Fruit fly (Drosophila melanogaster): Measurements from ENCODE around the gene CG31140.

Gene CG31140

DNA sequence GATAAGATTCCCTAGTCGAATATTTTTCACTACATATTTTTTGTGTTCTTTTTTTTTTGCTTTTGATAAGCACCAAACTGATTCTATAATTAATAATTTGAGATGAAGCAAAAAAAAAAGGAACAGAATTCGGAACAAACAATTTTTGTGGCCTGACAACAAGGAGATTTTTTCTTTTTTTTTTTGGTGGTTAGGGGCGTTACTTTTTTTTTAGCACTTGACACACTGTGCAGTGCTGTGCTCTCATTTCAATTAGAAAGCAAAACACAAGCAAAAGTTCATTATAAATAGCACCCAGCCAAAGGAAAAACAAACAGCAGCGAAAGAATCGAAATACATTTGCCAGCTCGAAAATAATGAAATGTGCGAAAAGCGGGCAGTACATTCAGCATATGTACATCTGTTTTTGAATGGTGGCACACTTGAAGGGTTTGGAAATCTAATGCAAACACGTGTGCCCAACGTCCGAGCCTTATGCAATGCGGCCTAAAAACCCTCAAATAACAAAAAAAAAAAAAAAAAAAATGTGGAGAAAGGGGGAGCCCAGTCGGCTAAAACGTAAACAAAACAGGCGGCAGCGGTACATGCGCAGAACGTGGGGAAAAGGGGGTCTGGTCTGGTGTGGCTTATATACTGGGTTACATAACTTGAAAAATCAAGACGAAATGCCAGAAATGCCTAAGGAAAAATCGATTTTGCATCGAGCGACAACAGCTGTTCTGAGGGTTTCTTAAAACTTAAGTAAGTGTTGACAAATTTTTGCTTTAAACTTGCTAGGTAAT, 21.1 kb upstream of the CG31140 start (continued):
- TF ChIP-seq ken (GFP tag; IDR thresholded peaks at IDR 0.05) = no peak; the same call in 2 of the 3 replicates
- no peak for TF ChIP-seq Elba2 (GFP tag; optimal IDR thresholded peaks at IDR 0.05)
- TF ChIP-seq CG10274 (GFP tag; optimal IDR thresholded peaks at IDR 0.05) = no peak
- no peak for TF ChIP-seq gcm (GFP tag; optimal IDR thresholded peaks at IDR 0.05)
- no peak for TF ChIP-seq CG7987 (GFP tag; optimal IDR thresholded peaks at IDR 0.05)
- peak; percentile 2 for TF ChIP-seq vfl (GFP tag; optimal IDR thresholded peaks at IDR 0.05)
- peak; percentile 58 for TF ChIP-seq Drgx (GFP tag; IDR thresholded peaks at IDR 0.05)
- no peak for TF ChIP-seq CG9876 (GFP tag; optimal IDR thresholded peaks at IDR 0.05)
- TF ChIP-seq CG14441 (GFP tag; IDR thresholded peaks at IDR 0.05) = peak; percentile 60; the same call in 1 of the 2 replicates
- peak; percentile 30 for TF ChIP-seq CG4328 (GFP tag; optimal IDR thresholded peaks at IDR 0.05)
- no peak for TF ChIP-seq CG16779 (GFP tag; IDR thresholded peaks at IDR 0.05)
- no peak for TF ChIP-seq pfk (GFP tag; optimal IDR thresholded peaks at IDR 0.05)
- no peak for TF ChIP-seq Fer1 (GFP tag; optimal IDR thresholded peaks at IDR 0.05)
- TF ChIP-seq CG7839 (tag; optimal IDR thresholded peaks at IDR 0.05) = peak; percentile 50
- TF ChIP-seq bab2 (GFP tag; optimal IDR thresholded peaks at IDR 0.05) = peak; percentile 4
- no peak for TF ChIP-seq bbx (GFP tag; IDR thresholded peaks at IDR 0.05; ENCODE audit: partially characterized antibody)
- TF ChIP-seq Rfx (GFP tag; IDR thresholded peaks at IDR 0.05) = peak; percentile 61
- peak; percentile 39 for TF ChIP-seq unpg (GFP tag; optimal IDR thresholded peaks at IDR 0.05)
- TF ChIP-seq Xrp1 (GFP tag; IDR thresholded peaks at IDR 0.05) = peak; percentile 50; the same call in 1 of the 2 replicates
- 0 out of 2 replicates have a peak, but pooled peaks have one; percentile 14 for TF ChIP-seq crol (GFP tag; IDR thresholded peaks at IDR 0.05)
- TF ChIP-seq CG31441 (GFP tag; IDR thresholded peaks at IDR 0.05) = 0 out of 2 replicates have a peak, but pooled peaks have one; percentile 23
- no peak for TF ChIP-seq Dll (GFP tag; IDR thresholded peaks at IDR 0.05; ENCODE audit: partially characterized antibody)
- no peak for TF ChIP-seq CG16815 (GFP tag; optimal IDR thresholded peaks at IDR 0.05)
- TF ChIP-seq lilli (GFP tag; optimal IDR thresholded peaks at IDR 0.05) = peak; percentile 63
- no peak for TF ChIP-seq nom (GFP tag; optimal IDR thresholded peaks at IDR 0.05)
- TF ChIP-seq CG2120 (GFP tag; optimal IDR thresholded peaks at IDR 0.05) = peak; percentile 68
- TF ChIP-seq CG14710 (tag; optimal IDR thresholded peaks at IDR 0.05) = no peak
- peak; percentile 16 for TF ChIP-seq Ssrp (tag; optimal IDR thresholded peaks at IDR 0.05)
- TF ChIP-seq CG13296 (GFP tag; optimal IDR thresholded peaks at IDR 0.05) = no peak
- peak; percentile 35 for TF ChIP-seq HHEX (GFP tag; optimal IDR thresholded peaks at IDR 0.05)
- peak; percentile 50 for TF ChIP-seq Aef1 (GFP tag; IDR thresholded peaks at IDR 0.05)
- TF ChIP-seq Lhr (GFP tag; optimal IDR thresholded peaks at IDR 0.05) = no peak
- peak; percentile 43 for TF ChIP-seq CG17359 (tag; optimal IDR thresholded peaks at IDR 0.05)
- peak; percentile 37; the same call in 1 of the 3 replicates for TF ChIP-seq CG11695 (GFP tag; IDR thresholded peaks at IDR 0.05)
- 0 out of 3 replicates have a peak, but pooled peaks have one; percentile 22 for TF ChIP-seq CG6175 (GFP tag; IDR thresholded peaks at IDR 0.05)
- no peak for TF ChIP-seq Doc3 (GFP tag; IDR thresholded peaks at IDR 0.05; ENCODE audit: partially characterized antibody)
- peak; percentile 2 for TF ChIP-seq NK7.1 (GFP tag; optimal IDR thresholded peaks at IDR 0.05)
- peak; percentile 0 for TF ChIP-seq CG9609 (GFP tag; optimal IDR thresholded peaks at IDR 0.05)
- TF ChIP-seq CG32532 (GFP tag; IDR thresholded peaks at IDR 0.05) = peak; percentile 76
- peak; percentile 49; the same call in 2 of the 3 replicates for TF ChIP-seq tgo (GFP tag; IDR thresholded peaks at IDR 0.05)
- TF ChIP-seq ato (GFP tag; IDR thresholded peaks at IDR 0.05; ENCODE audit: partially characterized antibody) = no peak
- no peak for TF ChIP-seq fd3F (GFP tag; optimal IDR thresholded peaks at IDR 0.05)
- TF ChIP-seq CG13775 (GFP tag; optimal IDR thresholded peaks at IDR 0.05) = peak; percentile 19
- peak; percentile 27 for TF ChIP-seq Blimp-1 (GFP tag; optimal IDR thresholded peaks at IDR 0.05)
- TF ChIP-seq CG11247 (GFP tag; IDR thresholded peaks at IDR 0.05) = peak; percentile 20; the same call in 1 of the 2 replicates
- 0 out of 4 replicates have a peak, but pooled peaks have one; percentile 45 for TF ChIP-seq chinmo (GFP tag; IDR thresholded peaks at IDR 0.05; ENCODE audit: partially characterized antibody)
- no peak for TF ChIP-seq CG43689 (GFP tag; IDR thresholded peaks at IDR 0.05)
- TF ChIP-seq Hr51 (GFP tag; optimal IDR thresholded peaks at IDR 0.05) = peak in 1 of 2 experiments; percentile 45

Data from whole organism, embryonic.